Worm (Caenorhabditis elegans) whole organism, L2 larva: ENCODE data around the gene T01G1.2.

Experiments
- C34F6.9 ChIP-seq: fragments of 150-350 bp; optimal IDR thresholded peaks from 2 replicates; lab custom pipeline; 2014; ENCODE audit warnings: missing biosample characterization, missing genetic modification characterization
- F13H6.1 ChIP-seq: sonication (generic microtip); optimal IDR thresholded peaks from 2 replicates; lab custom pipeline; 2016; ENCODE audit warnings: missing genetic modification characterization, missing compliant biosample characterization
- R02D3.7 ChIP-seq: fragments of 150-350 bp; optimal IDR thresholded peaks from 2 replicates; lab custom pipeline; 2014; ENCODE audit warnings: missing biosample characterization, missing genetic modification characterization
- Y55F3AM.14 ChIP-seq: fragments of 200-800 bp; sonication (Bioruptor generic); optimal IDR thresholded peaks from 2 replicates; lab custom pipeline; 2018; ENCODE audit warnings: mild to moderate bottlenecking, missing genetic modification characterization, missing compliant biosample characterization
- ZK546.5 ChIP-seq: sonication (generic microtip); optimal IDR thresholded peaks from 2 replicates; lab custom pipeline; 2017; ENCODE audit warnings: missing biosample characterization, missing genetic modification characterization
- alr-1 ChIP-seq: fragments of 150-350 bp; optimal IDR thresholded peaks from 2 replicates; lab custom pipeline; 2014; ENCODE audit warnings: missing biosample characterization, missing genetic modification characterization
- aly-2 ChIP-seq: fragments of 150-350 bp; optimal IDR thresholded peaks from 2 replicates; lab custom pipeline; 2014; ENCODE audit warnings: missing biosample characterization, missing genetic modification characterization
- blmp-1 ChIP-seq: sonication (generic microtip); optimal IDR thresholded peaks from 2 replicates; lab custom pipeline; 2017; ENCODE audit warnings: missing genetic modification characterization, mild to moderate bottlenecking, missing compliant biosample characterization, antibody characterized with exemption, moderate library complexity; ENCODE audit not compliant: insufficient read depth
- crh-2 ChIP-seq: sonication (generic microtip); optimal IDR thresholded peaks from 2 replicates; lab custom pipeline; 2017; ENCODE audit warnings: missing biosample characterization, missing genetic modification characterization
- elt-3 ChIP-seq: sonication (generic microtip); optimal IDR thresholded peaks from 2 replicates; lab custom pipeline; 2017; ENCODE audit warnings: missing biosample characterization, missing genetic modification characterization
- fos-1 ChIP-seq: fragments of 150-350 bp; optimal IDR thresholded peaks from 2 replicates; lab custom pipeline; 2014; ENCODE audit warnings: missing biosample characterization, missing genetic modification characterization
- gmeb-1 ChIP-seq: fragments of 150-350 bp; optimal IDR thresholded peaks from 2 replicates; lab custom pipeline; 2014; ENCODE audit warnings: missing biosample characterization, missing genetic modification characterization
- lin-11 ChIP-seq: fragments of 150-350 bp; sonication (generic microtip); optimal IDR thresholded peaks from 2 replicates; lab custom pipeline; 2014; ENCODE audit warnings: missing biosample characterization, missing genetic modification characterization, inconsistent platforms, mixed read lengths
- lin-13 ChIP-seq: fragments of 150-350 bp; optimal IDR thresholded peaks from 2 replicates; lab custom pipeline; 2014; ENCODE audit warnings: missing biosample characterization, missing genetic modification reagents, missing genetic modification characterization
- lin-39 ChIP-seq: fragments of 150-350 bp; optimal IDR thresholded peaks from 2 replicates; lab custom pipeline; 2014; ENCODE audit warnings: missing biosample characterization, missing genetic modification reagents, missing genetic modification characterization
- lsy-2 ChIP-seq, 2 experiments: fragments of 150-350 bp in 1 of 2; sonication (generic microtip) in 1 of 2; optimal IDR thresholded peaks; 2 replicates each; lab custom pipeline; 2014 to 2017; ENCODE audit warnings: missing biosample characterization in 2 of 2, missing genetic modification characterization in 2 of 2
- mdl-1 ChIP-seq, 2 experiments: fragments of 150-350 bp in 1 of 2; sonication (generic microtip) in 1 of 2; optimal IDR thresholded peaks; 2 replicates each; lab custom pipeline; 2017; ENCODE audit warnings: missing biosample characterization in 2 of 2, missing genetic modification characterization in 2 of 2
- nhr-11 ChIP-seq: fragments of 150-350 bp; optimal IDR thresholded peaks from 2 replicates; lab custom pipeline; 2014; ENCODE audit warnings: missing biosample characterization, missing genetic modification characterization
- nhr-12 ChIP-seq: fragments of 150-350 bp; optimal IDR thresholded peaks from 2 replicates; lab custom pipeline; 2014; ENCODE audit warnings: missing biosample characterization, missing genetic modification characterization
- nhr-237 ChIP-seq: fragments of 150-350 bp; optimal IDR thresholded peaks from 2 replicates; lab custom pipeline; 2014; ENCODE audit warnings: missing biosample characterization, missing genetic modification characterization
- nhr-25 ChIP-seq: fragments of 150-350 bp; sonication (generic microtip); optimal IDR thresholded peaks from 3 replicates; lab custom pipeline; 2014; ENCODE audit warnings: missing biosample characterization, missing genetic modification characterization
- nhr-6 ChIP-seq: fragments of 150-350 bp; optimal IDR thresholded peaks from 2 replicates; lab custom pipeline; 2014; ENCODE audit warnings: missing biosample characterization, missing genetic modification characterization
- peb-1 ChIP-seq: fragments of 150-350 bp; optimal IDR thresholded peaks from 2 replicates; lab custom pipeline; 2014; ENCODE audit warnings: missing biosample characterization, missing genetic modification characterization
- sem-4 ChIP-seq: fragments of 150-350 bp; optimal IDR thresholded peaks from 2 replicates; lab custom pipeline; 2014; ENCODE audit warnings: missing biosample characterization, missing genetic modification reagents, missing genetic modification characterization
- skn-1 ChIP-seq: sonication (generic microtip); optimal IDR thresholded peaks from 2 replicates; lab custom pipeline; 2017; ENCODE audit warnings: missing biosample characterization, missing genetic modification characterization
- sma-3 ChIP-seq: sonication (generic microtip); optimal IDR thresholded peaks from 2 replicates; lab custom pipeline; 2016; ENCODE audit warnings: missing genetic modification reagents, missing genetic modification characterization, missing compliant biosample characterization
- sma-9 ChIP-seq, 2 experiments: fragments of 150-350 bp in 1 of 2; sonication (generic microtip) in 1 of 2; optimal IDR thresholded peaks; 2 replicates each; lab custom pipeline; 2014 to 2016; ENCODE audit warnings: missing genetic modification characterization in 2 of 2, mild to moderate bottlenecking in 1 of 2, missing biosample characterization in 1 of 2, missing compliant biosample characterization in 1 of 2, missing genetic modification reagents in 1 of 2, moderate library complexity in 1 of 2
- snpc-4 ChIP-seq: fragments of 150-350 bp; optimal IDR thresholded peaks from 2 replicates; lab custom pipeline; 2014; ENCODE audit warnings: missing biosample characterization, missing genetic modification characterization
- unc-39 ChIP-seq: fragments of 150-350 bp; optimal IDR thresholded peaks from 2 replicates; lab custom pipeline; 2014; ENCODE audit warnings: missing biosample characterization, missing genetic modification characterization
- unc-55 ChIP-seq: fragments of 150-350 bp; sonication (generic microtip); optimal IDR thresholded peaks from 3 replicates; lab custom pipeline; 2014; ENCODE audit warnings: missing biosample characterization, missing genetic modification reagents, missing genetic modification characterization
- unc-62 ChIP-seq: fragments of 150-350 bp; optimal IDR thresholded peaks from 2 replicates; lab custom pipeline; 2014; ENCODE audit warnings: missing biosample characterization, missing genetic modification reagents, missing genetic modification characterization
- zag-1 ChIP-seq: fragments of 150-350 bp; optimal IDR thresholded peaks from 2 replicates; lab custom pipeline; 2014; ENCODE audit warnings: missing biosample characterization, missing genetic modification characterization
- ztf-1 ChIP-seq: fragments of 200-800 bp; sonication (Bioruptor generic); conservative IDR thresholded peaks from 2 replicates; pipeline ENCODE4 v1.3.6; 2022; ENCODE audit warnings: missing genetic modification characterization, missing compliant biosample characterization
- ztf-4 ChIP-seq: fragments of 150-350 bp; optimal IDR thresholded peaks from 2 replicates; lab custom pipeline; 2014; ENCODE audit warnings: missing biosample characterization, missing genetic modification characterization

Gene T01G1.2

ce11 chrIV:11314885-11315284, 39.3 kb upstream of the T01G1.2 start, which contains the start of the genes B0035.3, B0035.22 and pfd-4:
Gene B0035.3 (minus strand): TSS chrIV:11314998.
Gene B0035.22 (plus strand): TSS chrIV:11315153.
Gene pfd-4 (plus strand): TSS chrIV:11315207.
- TF ChIP-seq lin-39 (tag; lab: Kevin White, UChicago) = no peak
- TF ChIP-seq mdl-1 (tag; optimal IDR thresholded peaks at IDR 0.05; lab: Kevin White, UChicago) = no peak
- no peak for TF ChIP-seq ZK546.5 (tag; lab: Kevin White, UChicago)
- TF ChIP-seq elt-3 (tag; lab: Kevin White, UChicago) = no peak
- peak; percentile 53 for TF ChIP-seq sem-4 (tag; lab: Kevin White, UChicago)
- TF ChIP-seq gmeb-1 (tag; lab: Kevin White, UChicago) = peak; percentile 38
- peak; percentile 53 for TF ChIP-seq sma-3 (GFP tag; lab: Kevin White, UChicago)
- peak; percentile 50 for TF ChIP-seq F13H6.1 (tag; lab: Kevin White, UChicago)
- peak; percentile 76 for TF ChIP-seq unc-55 (GFP tag; lab: Kevin White, UChicago)
- TF ChIP-seq blmp-1 = no peak
- TF ChIP-seq lsy-2 (tag; optimal IDR thresholded peaks at IDR 0.05; lab: Kevin White, UChicago) = peak; percentile 1 to 79
- TF ChIP-seq sma-9 (GFP tag; optimal IDR thresholded peaks at IDR 0.05; lab: Kevin White, UChicago) = peak; percentile 66
- TF ChIP-seq sma-9 (tag; optimal IDR thresholded peaks at IDR 0.05; lab: Kevin White, UChicago) = no peak
- peak; percentile 73 for TF ChIP-seq C34F6.9 (tag; lab: Kevin White, UChicago)
- peak; percentile 36 for TF ChIP-seq lin-13 (GFP tag; lab: Kevin White, UChicago)
- peak; percentile 72 for TF ChIP-seq crh-2 (tag; lab: Kevin White, UChicago)

- TF ChIP-seq sem-4 (tag; lab: Kevin White, UChicago) = no peak
- no peak for TF ChIP-seq nhr-25 (tag; lab: Kevin White, UChicago)
Observed at ce11 chrIV:11315688-11316087, 38.5 kb upstream of the T01G1.2 start.

- no peak for TF ChIP-seq aly-2
- peak in 1 of 2 experiments; percentile 0 for TF ChIP-seq lsy-2 (tag; optimal IDR thresholded peaks at IDR 0.05; lab: Kevin White, UChicago)
- no peak for TF ChIP-seq nhr-12 (tag; lab: Kevin White, UChicago)
- no peak for TF ChIP-seq sem-4 (tag; lab: Kevin White, UChicago)
- no peak for TF ChIP-seq lin-11
Observed at ce11 chrIV:11316106-11316505, 38.1 kb upstream of the T01G1.2 start.

- TF ChIP-seq Y55F3AM.14 (GFP tag; lab: Kevin White, UChicago) (no peak), F13H6.1 (tag; lab: Kevin White, UChicago) (no peak), nhr-237 (no peak), sma-3 (GFP tag; lab: Kevin White, UChicago) (no peak)
Observed at ce11 chrIV:11316640-11317039, 37.6 kb upstream of the T01G1.2 start.

ce11 chrIV:11317119-11317518, 37.1 kb upstream of the T01G1.2 start, which contains the start of gene gspd-1:
Gene gspd-1 (plus strand): TSS chrIV:11317419.
- no peak for TF ChIP-seq C34F6.9 (tag; lab: Kevin White, UChicago)
- no peak for TF ChIP-seq sma-9 (GFP tag; optimal IDR thresholded peaks at IDR 0.05; lab: Kevin White, UChicago)
- no peak for TF ChIP-seq sma-9 (tag; optimal IDR thresholded peaks at IDR 0.05; lab: Kevin White, UChicago)
- no peak for TF ChIP-seq sma-3 (GFP tag; lab: Kevin White, UChicago)
- TF ChIP-seq unc-62 = no peak
- no peak for TF ChIP-seq nhr-11 (tag; lab: Kevin White, UChicago)
- no peak for TF ChIP-seq blmp-1
- no peak for TF ChIP-seq ztf-1
- no peak for TF ChIP-seq mdl-1 (tag; optimal IDR thresholded peaks at IDR 0.05; lab: Kevin White, UChicago)
- TF ChIP-seq unc-39 = no peak
- TF ChIP-seq R02D3.7 (tag; lab: Kevin White, UChicago) = no peak
- TF ChIP-seq nhr-6 (tag; lab: Kevin White, UChicago) = no peak
- TF ChIP-seq gmeb-1 (tag; lab: Kevin White, UChicago) = no peak
- TF ChIP-seq peb-1 (tag; lab: Kevin White, UChicago) = no peak
- no peak for TF ChIP-seq ZK546.5 (tag; lab: Kevin White, UChicago)
- TF ChIP-seq crh-2 (tag; lab: Kevin White, UChicago) = no peak
- no peak for TF ChIP-seq skn-1 (tag; lab: Kevin White, UChicago)
- no peak for TF ChIP-seq ztf-4

- TF ChIP-seq alr-1 (tag; lab: Kevin White, UChicago) = no peak
- no peak for TF ChIP-seq zag-1 (tag; lab: Kevin White, UChicago)
- no peak for TF ChIP-seq fos-1 (tag; lab: Kevin White, UChicago)
- TF ChIP-seq snpc-4 (tag; lab: Kevin White, UChicago) = no peak
- TF ChIP-seq C34F6.9 (tag; lab: Kevin White, UChicago) = no peak
Observed at ce11 chrIV:11319884-11320362, 34.3 kb upstream of the T01G1.2 start, which contains the start of gene B0035.18. Gene B0035.18 (plus strand): TSS chrIV:11320312.
